Fruit fly (Drosophila melanogaster) whole organism, embryonic: ENCODE measurements around the gene UbcE2M.

Source experiments
- BtbVII ChIP-seq: fragments of 200-800 bp; sonication (Bioruptor generic); optimal IDR thresholded peaks from 3 replicates; lab custom pipeline; 2017; ENCODE audit warnings: missing biosample characterization, mild to moderate bottlenecking, missing genetic modification characterization
- CG10267 ChIP-seq: fragments of 200-800 bp; sonication (Bioruptor generic); optimal IDR thresholded peaks from 2 replicates; lab custom pipeline; 2018; ENCODE audit warnings: missing biosample characterization, mild to moderate bottlenecking, missing genetic modification characterization, moderate library complexity
- CG10462 ChIP-seq: fragments of 200-800 bp; sonication (Bioruptor generic); optimal IDR thresholded peaks from 2 replicates; lab custom pipeline; 2016; ENCODE audit warnings: missing biosample characterization, missing genetic modification characterization
- CG10654 ChIP-seq: fragments of 200-800 bp; sonication (Bioruptor generic); optimal IDR thresholded peaks from 2 replicates; lab custom pipeline; 2016; ENCODE audit warnings: missing biosample characterization, missing genetic modification characterization
- CG11093 ChIP-seq: fragments of 200-800 bp; sonication (Bioruptor generic); IDR thresholded peaks from 3 replicates; pipeline ENCODE4 v1.3.6; 2022; ENCODE audit warnings: missing biosample characterization, missing genetic modification characterization
- CG11695 ChIP-seq: fragments of 200-800 bp; sonication (Bioruptor generic); IDR thresholded peaks from 3 replicates; pipeline ENCODE4 v1.3.6; 2022; ENCODE audit warnings: missing biosample characterization, missing genetic modification characterization
- CG12942 ChIP-seq: fragments of 200-800 bp; sonication (Bioruptor generic); optimal IDR thresholded peaks from 3 replicates; lab custom pipeline; 2016; ENCODE audit warnings: missing biosample characterization, missing genetic modification characterization
- CG13296 ChIP-seq: fragments of 200-800 bp; sonication (Bioruptor generic); optimal IDR thresholded peaks from 3 replicates; lab custom pipeline; 2018; ENCODE audit warnings: missing biosample characterization, mild to moderate bottlenecking, missing genetic modification characterization
- CG16863 ChIP-seq: fragments of 200-800 bp; sonication (Bioruptor generic); optimal IDR thresholded peaks from 3 replicates; lab custom pipeline; 2016; ENCODE audit warnings: missing biosample characterization, missing genetic modification characterization
- CG17359 ChIP-seq: fragments of 200-800 bp; sonication (Bioruptor generic); optimal IDR thresholded peaks from 3 replicates; lab custom pipeline; 2018; ENCODE audit warnings: missing biosample characterization, mild to moderate bottlenecking, missing genetic modification characterization, moderate library complexity
- CG17612 ChIP-seq: fragments of 200-800 bp; sonication (Bioruptor generic); IDR thresholded peaks from 2 replicates; pipeline ENCODE4 v1.3.6; 2022; ENCODE audit warnings: missing biosample characterization, missing genetic modification characterization
- CG18619 ChIP-seq: fragments of 200-800 bp; sonication (Bioruptor generic); optimal IDR thresholded peaks from 3 replicates; lab custom pipeline; 2017; ENCODE audit warnings: missing biosample characterization, mild to moderate bottlenecking, missing genetic modification characterization
- CG2116 ChIP-seq: fragments of 200-800 bp; sonication (Bioruptor generic); optimal IDR thresholded peaks from 3 replicates; lab custom pipeline; 2018; ENCODE audit warnings: missing biosample characterization, mild to moderate bottlenecking, missing genetic modification characterization
- CG4360 ChIP-seq: fragments of 200-800 bp; sonication (Bioruptor generic); IDR thresholded peaks from 2 replicates; pipeline ENCODE4 v1.3.6; 2022; ENCODE audit warnings: missing biosample characterization, missing genetic modification characterization
- CG4617 ChIP-seq: fragments of 200-800 bp; sonication (Bioruptor generic); optimal IDR thresholded peaks from 3 replicates; lab custom pipeline; 2016; ENCODE audit warnings: missing biosample characterization, missing genetic modification characterization, borderline replicate concordance
- CG9727 ChIP-seq: fragments of 200-800 bp; sonication (Bioruptor generic); optimal IDR thresholded peaks from 3 replicates; lab custom pipeline; 2017; ENCODE audit warnings: missing biosample characterization, mild to moderate bottlenecking, missing genetic modification characterization
- D ChIP-seq, 2 experiments: fragments of 200-800 bp in 1 of 2; fragments of >200 bp in 1 of 2; sonication (Bioruptor generic) in 1 of 2; optimal IDR thresholded peaks; 2 replicates in 1 of 2; 3 replicates in 1 of 2; lab custom pipeline; 2017; ENCODE audit warnings: mild to moderate bottlenecking in 1 of 2, missing biosample characterization in 1 of 2, missing genetic modification characterization in 1 of 2, missing genetic modification reagents in 1 of 2
- Dll ChIP-seq: fragments of 200-800 bp; sonication (Bioruptor generic); IDR thresholded peaks from 4 replicates; pipeline ENCODE4 v1.3.6; 2022; ENCODE audit warnings: missing biosample characterization, missing genetic modification characterization; ENCODE audit not compliant: partially characterized antibody
- Drgx ChIP-seq: fragments of 200-800 bp; sonication (Bioruptor generic); IDR thresholded peaks from 2 replicates; pipeline ENCODE4 v1.3.6; 2022; ENCODE audit warnings: missing biosample characterization, missing genetic modification characterization
- Lim3 ChIP-seq: fragments of 200-800 bp; sonication (Bioruptor generic); IDR thresholded peaks from 2 replicates; pipeline ENCODE4 v1.3.6; 2022; ENCODE audit warnings: missing biosample characterization, missing genetic modification characterization
- Lpt ChIP-seq: fragments of >200 bp; optimal IDR thresholded peaks from 2 replicates; lab custom pipeline; 2018; ENCODE audit warnings: missing biosample characterization, missing genetic modification characterization
- NC2α ChIP-seq: fragments of 200-800 bp; sonication (Bioruptor generic); optimal IDR thresholded peaks from 2 replicates; lab custom pipeline; 2016; ENCODE audit warnings: missing biosample characterization, missing genetic modification characterization
- NC2β ChIP-seq: fragments of 200-800 bp; sonication (Bioruptor generic); optimal IDR thresholded peaks from 2 replicates; lab custom pipeline; 2016; ENCODE audit warnings: missing biosample characterization, missing genetic modification characterization
- NfI ChIP-seq: fragments of 200-800 bp; sonication (Bioruptor generic); optimal IDR thresholded peaks from 3 replicates; lab custom pipeline; 2018; ENCODE audit warnings: missing biosample characterization, mild to moderate bottlenecking, missing genetic modification characterization, moderate library complexity
- Oaz ChIP-seq: fragments of 200-800 bp; sonication (Bioruptor generic); IDR thresholded peaks from 2 replicates; pipeline ENCODE4 v1.3.6; 2022; ENCODE audit warnings: missing biosample characterization, missing genetic modification characterization
- Sry-β ChIP-seq: fragments of 200-800 bp; sonication (Bioruptor generic); optimal IDR thresholded peaks from 2 replicates; lab custom pipeline; 2018; ENCODE audit warnings: missing biosample characterization, mild to moderate bottlenecking, missing genetic modification characterization, moderate library complexity
- Ssrp ChIP-seq: fragments of 200-800 bp; sonication (Bioruptor generic); optimal IDR thresholded peaks from 2 replicates; lab custom pipeline; 2018; ENCODE audit warnings: missing biosample characterization, mild to moderate bottlenecking, missing genetic modification characterization, moderate library complexity
- ara ChIP-seq: fragments of 200-800 bp; sonication (Bioruptor generic); IDR thresholded peaks from 2 replicates; pipeline ENCODE4 v1.3.6; 2022; ENCODE audit warnings: missing biosample characterization, missing genetic modification characterization
- az2 ChIP-seq: fragments of 200-800 bp; sonication (Bioruptor generic); optimal IDR thresholded peaks from 3 replicates; lab custom pipeline; 2016; ENCODE audit warnings: missing biosample characterization, missing genetic modification characterization
- btn ChIP-seq: fragments of 200-800 bp; sonication (Bioruptor generic); optimal IDR thresholded peaks from 2 replicates; lab custom pipeline; 2016; ENCODE audit warnings: missing biosample characterization, missing genetic modification characterization
- danr ChIP-seq: fragments of 200-800 bp; sonication (Bioruptor generic); IDR thresholded peaks from 2 replicates; pipeline ENCODE4 v1.3.6; 2022; ENCODE audit warnings: missing biosample characterization, missing genetic modification characterization
- fd96Cb ChIP-seq: fragments of 200-800 bp; sonication (Bioruptor generic); optimal IDR thresholded peaks from 2 replicates; lab custom pipeline; 2018; ENCODE audit warnings: missing biosample characterization, mild to moderate bottlenecking, missing genetic modification characterization, moderate library complexity
- gcm ChIP-seq: fragments of 200-800 bp; sonication (Bioruptor generic); optimal IDR thresholded peaks from 2 replicates; lab custom pipeline; 2019; ENCODE audit warnings: missing biosample characterization, mild to moderate bottlenecking, missing genetic modification characterization, moderate library complexity
- grn ChIP-seq: fragments of 200-800 bp; sonication (Bioruptor generic); optimal IDR thresholded peaks from 3 replicates; lab custom pipeline; 2017; ENCODE audit warnings: missing biosample characterization, missing genetic modification characterization
- insv ChIP-seq, 2 experiments: fragments of 200-800 bp; sonication (Bioruptor generic); optimal IDR thresholded peaks; 3 replicates each; lab custom pipeline; 2016 to 2018; ENCODE audit warnings: missing biosample characterization in 2 of 2, missing genetic modification characterization in 2 of 2
- ken ChIP-seq: fragments of 200-800 bp; sonication (Bioruptor generic); IDR thresholded peaks from 3 replicates; pipeline ENCODE4 v1.3.6; 2022; ENCODE audit warnings: missing biosample characterization, missing genetic modification characterization
- lab ChIP-seq: fragments of 200-800 bp; sonication (Bioruptor generic); optimal IDR thresholded peaks from 3 replicates; lab custom pipeline; 2017; ENCODE audit warnings: missing biosample characterization, missing genetic modification characterization, mild to moderate bottlenecking, moderate library complexity, missing genetic modification reagents
- nerfin-1 ChIP-seq: fragments of 200-800 bp; sonication (Bioruptor generic); optimal IDR thresholded peaks from 3 replicates; lab custom pipeline; 2019; ENCODE audit warnings: missing biosample characterization, mild to moderate bottlenecking, missing genetic modification characterization, moderate library complexity
- nerfin-2 ChIP-seq: fragments of 200-800 bp; sonication (Bioruptor generic); IDR thresholded peaks from 2 replicates; pipeline ENCODE4 v1.3.6; 2022; ENCODE audit warnings: missing biosample characterization, missing genetic modification characterization; ENCODE audit not compliant: partially characterized antibody
- oc ChIP-seq: fragments of 200-800 bp; sonication (Bioruptor generic); optimal IDR thresholded peaks from 2 replicates; lab custom pipeline; 2018; ENCODE audit warnings: missing biosample characterization, mild to moderate bottlenecking, missing genetic modification characterization, moderate library complexity
- pum ChIP-seq: fragments of 200-800 bp; sonication (Bioruptor generic); optimal IDR thresholded peaks from 2 replicates; lab custom pipeline; 2016; ENCODE audit warnings: missing biosample characterization, missing genetic modification characterization
- sc ChIP-seq, 3 experiments: fragments of >200 bp in 2 of 3; fragments of 200-800 bp in 1 of 3; sonication (Bioruptor generic) in 1 of 3; optimal IDR thresholded peaks; 2 replicates in 2 of 3; 3 replicates in 1 of 3; lab custom pipeline; 2017; ENCODE audit warnings: mild to moderate bottlenecking in 1 of 3, missing biosample characterization in 1 of 3, missing genetic modification characterization in 1 of 3, missing genetic modification reagents in 1 of 3
- tgo ChIP-seq: fragments of 200-800 bp; sonication (Bioruptor generic); IDR thresholded peaks from 3 replicates; pipeline ENCODE4 v1.3.6; 2022; ENCODE audit warnings: missing biosample characterization, missing genetic modification characterization
- tll ChIP-seq, 2 experiments: fragments of 200-800 bp in 1 of 2; fragments of >200 bp in 1 of 2; sonication (Bioruptor generic) in 1 of 2; optimal IDR thresholded peaks; 2 replicates each; lab custom pipeline; 2017 to 2019; ENCODE audit warnings: missing biosample characterization in 2 of 2, missing genetic modification characterization in 2 of 2, mild to moderate bottlenecking in 1 of 2, moderate library complexity in 1 of 2
- ttk ChIP-seq: fragments of 200-800 bp; sonication (Bioruptor generic); IDR thresholded peaks from 2 replicates; pipeline ENCODE4 v2.1.2; 2022; ENCODE audit warnings: missing biosample characterization, missing genetic modification characterization
- unpg ChIP-seq: fragments of 200-800 bp; sonication (Bioruptor generic); optimal IDR thresholded peaks from 3 replicates; lab custom pipeline; 2018; ENCODE audit warnings: missing biosample characterization, mild to moderate bottlenecking, missing genetic modification characterization, moderate library complexity
- zen ChIP-seq: fragments of 200-800 bp; sonication (Bioruptor generic); optimal IDR thresholded peaks from 3 replicates; lab custom pipeline; 2018; ENCODE audit warnings: missing biosample characterization, mild to moderate bottlenecking, missing genetic modification characterization, moderate library complexity

Gene UbcE2M

DNA sequence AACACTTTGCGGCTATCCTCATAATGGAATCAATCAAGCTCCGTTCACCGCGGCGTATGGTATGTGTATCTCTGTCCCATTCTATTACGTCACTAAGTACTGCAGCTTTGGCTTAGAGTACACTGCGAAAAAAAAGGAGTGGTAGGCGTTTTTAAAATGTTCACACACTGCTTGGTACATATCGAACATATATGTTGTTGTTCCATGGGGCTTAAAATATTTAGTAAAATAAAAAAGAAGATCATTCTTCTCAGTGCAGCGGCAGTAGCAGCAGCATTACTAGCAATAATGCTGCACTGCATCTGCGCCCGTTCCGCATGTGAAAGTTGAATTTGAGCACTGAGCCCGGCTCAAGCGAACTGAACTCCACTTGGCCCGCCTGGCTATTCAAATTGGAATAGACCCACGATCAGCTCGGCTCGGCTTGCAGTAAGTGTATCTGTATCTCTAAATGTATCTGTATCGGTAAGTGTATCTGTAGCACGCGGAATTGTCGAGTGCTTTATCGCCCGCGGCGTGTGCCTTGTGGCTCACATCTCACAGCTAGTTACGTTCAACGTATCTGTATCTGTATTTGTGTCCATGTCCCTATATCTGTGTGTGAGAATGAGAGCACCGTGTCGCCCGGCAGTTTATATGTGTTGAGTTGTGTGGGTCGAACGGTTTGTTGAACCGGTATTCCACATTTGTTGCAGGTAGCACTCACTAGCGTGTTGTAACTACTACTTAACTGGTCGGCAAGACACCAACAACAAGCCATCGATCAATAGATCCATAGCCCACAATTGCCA lies 44.4 kb downstream of the UbcE2M start (continued):
- TF ChIP-seq ken (GFP tag; lab: Robert Waterston, UW) (peak; percentile 67), ara (GFP tag; lab: Robert Waterston, UW) (peak; percentile 29; the same call in 1 of the 2 replicates), CG10267 (tag; lab: Kevin White, UChicago) (peak; percentile 35), CG12942 (GFP tag; lab: Kevin White, UChicago) (peak; percentile 33), Lpt (GFP tag; lab: Kevin White, UChicago) (no peak), Dll (GFP tag; lab: Robert Waterston, UW) (no peak), pum (peak; percentile 54), lab (GFP tag; lab: Kevin White, UChicago) (peak; percentile 47), CG11093 (peak; percentile 26; the same call in 1 of the 3 replicates), CG13296 (GFP tag; lab: Kevin White, UChicago) (peak; percentile 10), az2 (GFP tag; lab: Kevin White, UChicago) (peak; percentile 51), gcm (GFP tag; lab: Kevin White, UChicago) (peak; percentile 12), Lim3 (GFP tag; lab: Robert Waterston, UW) (peak; percentile 49; the same call in 1 of the 2 replicates), Drgx (GFP tag; lab: Robert Waterston, UW) (peak; percentile 97), tgo (GFP tag; lab: Robert Waterston, UW) (peak; percentile 55; the same call in 2 of the 3 replicates), tll (GFP tag; optimal IDR thresholded peaks at IDR 0.05; lab: Kevin White, UChicago) (no peak), oc (tag; lab: Kevin White, UChicago) (peak; percentile 80), grn (GFP tag; lab: Kevin White, UChicago) (peak; percentile 34), fd96Cb (peak; percentile 63), CG10654 (peak; percentile 45), BtbVII (GFP tag; lab: Kevin White, UChicago) (peak; percentile 42), CG16863 (GFP tag; lab: Kevin White, UChicago) (peak; percentile 37), ttk (GFP tag; lab: Robert Waterston, UW) (peak; percentile 66; the same call in 1 of the 2 replicates), sc (optimal IDR thresholded peaks at IDR 0.05; lab: Kevin White, UChicago) (no peak), sc (GFP tag; optimal IDR thresholded peaks at IDR 0.05; lab: Kevin White, UChicago) (peak; percentile 1), NfI (GFP tag; lab: Kevin White, UChicago) (peak; percentile 57), NC2α (GFP tag; lab: Kevin White, UChicago) (peak; percentile 10), CG9727 (GFP tag; lab: Kevin White, UChicago) (peak; percentile 36), unpg (GFP tag; lab: Kevin White, UChicago) (peak; percentile 40), CG2116 (GFP tag; lab: Kevin White, UChicago) (peak; percentile 5), btn (GFP tag; lab: Kevin White, UChicago) (peak; percentile 36), insv (GFP tag; optimal IDR thresholded peaks at IDR 0.05; lab: Kevin White, UChicago) (no peak), CG10462 (GFP tag; lab: Kevin White, UChicago) (peak; percentile 19), CG4360 (GFP tag; lab: Robert Waterston, UW) (peak; percentile 27; the same call in 1 of the 2 replicates), Ssrp (tag; lab: Kevin White, UChicago) (peak; percentile 56), D (optimal IDR thresholded peaks at IDR 0.05; lab: Kevin White, UChicago) (no peak), D (GFP tag; optimal IDR thresholded peaks at IDR 0.05; lab: Kevin White, UChicago) (peak; percentile 30), CG11695 (0 out of 3 replicates have a peak, but pooled peaks have one; percentile 45), Sry-β (no peak), nerfin-1 (tag; lab: Kevin White, UChicago) (peak; percentile 20), CG17359 (tag; lab: Kevin White, UChicago) (peak; percentile 82), CG17612 (GFP tag; lab: Robert Waterston, UW) (no peak), Oaz (no peak), NC2β (GFP tag; lab: Kevin White, UChicago) (peak; percentile 10), nerfin-2 (GFP tag; lab: Robert Waterston, UW) (no peak), CG4617 (peak; percentile 12), zen (no peak), danr (GFP tag; lab: Robert Waterston, UW) (0 out of 2 replicates have a peak, but pooled peaks have one; percentile 23), CG18619 (GFP tag; lab: Kevin White, UChicago) (peak; percentile 30)
